Fruit fly (Drosophila melanogaster): Measurements from ENCODE around the gene CG10366.

Gene CG10366

dm6 chr2L:19634008-19634407, 50.0 kb downstream of the CG10366 start:
- no peak for TF ChIP-seq usp (GFP tag; optimal IDR thresholded peaks at IDR 0.05)
- no peak for TF ChIP-seq Dll (optimal IDR thresholded peaks at IDR 0.05)
